Worm (Caenorhabditis elegans): ENCODE measurements around the gene T16G12.12.

ce11 chrIII:10078151-10078550 is 24.7 kb downstream of the T16G12.12 start, which contains the start of gene T16G12.9:
- no peak for TF ChIP-seq T22C8.4 (GFP tag; IDR thresholded peaks at IDR 0.05)
- no peak for TF ChIP-seq cog-1 (tag; optimal IDR thresholded peaks at IDR 0.05)
- no peak for TF ChIP-seq flt-1 (GFP tag; IDR thresholded peaks at IDR 0.05)
- TF ChIP-seq klf-2 (GFP tag; conservative IDR thresholded peaks at IDR 0.05): no peak
- no peak for TF ChIP-seq tab-1 (GFP tag; IDR thresholded peaks at IDR 0.05)
- no peak for TF ChIP-seq ref-1 (GFP tag; conservative IDR thresholded peaks at IDR 0.05)
- TF ChIP-seq ztf-23 (GFP tag; IDR thresholded peaks at IDR 0.05): no peak
- no peak for TF ChIP-seq ztf-29 (GFP tag; IDR thresholded peaks at IDR 0.05)

All from whole organism, midembryonic.